Fruit fly (Drosophila melanogaster) S2 (cell line): ENCODE results near the gene CG5011.

Experiments
- CG8478 ChIP-seq: fragments of >200 bp; optimal IDR thresholded peaks from 2 replicates; lab custom pipeline; 2018
- CTCF ChIP-seq, 2 experiments: fragments of >200 bp; optimal IDR thresholded peaks; 2 replicates each; lab custom pipeline; 2018

The CG5011 gene

dm6 chr2L:1199912-1200721 is at the start of gene CG5011, which contains the start of gene CG43349:
TSS of gene CG5011 (plus strand) at chr2L:1200671.
TSS of gene CG43349 (plus strand) at chr2L:1200205.
- TF ChIP-seq CTCF (optimal IDR thresholded peaks at IDR 0.05; lab: Kevin White, UChicago) = no peak
- no peak for TF ChIP-seq CG8478 (lab: Kevin White, UChicago)

dm6 chr2L:1152693-1153092 is 47.8 kb upstream of the CG5011 start:
- TF ChIP-seq CG8478 (lab: Kevin White, UChicago) (no peak), CTCF (optimal IDR thresholded peaks at IDR 0.05; lab: Kevin White, UChicago) (no peak)

dm6 chr2L:1156592-1157249 is 43.8 kb upstream of the CG5011 start:
- TF ChIP-seq CG8478 (lab: Kevin White, UChicago) (no peak), CTCF (optimal IDR thresholded peaks at IDR 0.05; lab: Kevin White, UChicago) (no peak)

- TF ChIP-seq CG8478 (lab: Kevin White, UChicago) = no peak
- TF ChIP-seq CTCF (optimal IDR thresholded peaks at IDR 0.05; lab: Kevin White, UChicago) = no peak
Observed at dm6 chr2L:1157357-1157678, 43.2 kb upstream of the CG5011 start.

- TF ChIP-seq CG8478 (lab: Kevin White, UChicago) (no peak), CTCF (optimal IDR thresholded peaks at IDR 0.05; lab: Kevin White, UChicago) (no peak)
Observed at dm6 chr2L:1157679-1158518, 42.6 kb upstream of the CG5011 start, which contains the start of gene capt. TSS of gene capt (minus strand) at chr2L:1158262.

dm6 chr2L:1158519-1159319 is 41.8 kb upstream of the CG5011 start, which contains the start of gene Tango14:
TSS of gene Tango14 (plus strand) at chr2L:1158661.
- TF ChIP-seq CG8478 (lab: Kevin White, UChicago) = no peak
- TF ChIP-seq CTCF (optimal IDR thresholded peaks at IDR 0.05; lab: Kevin White, UChicago) = no peak

dm6 chr2L:1163538-1164143 is 36.8 kb upstream of the CG5011 start, which contains the start of gene CG5080:
TSS of gene CG5080 (minus strand) at chr2L:1163886.
- TF ChIP-seq CG8478 (lab: Kevin White, UChicago) (no peak), CTCF (optimal IDR thresholded peaks at IDR 0.05; lab: Kevin White, UChicago) (no peak)

dm6 chr2L:1164294-1164693 is 36.2 kb upstream of the CG5011 start, which contains the start of gene IntS14:
TSS of gene IntS14 (plus strand) at chr2L:1164443.
- no peak for TF ChIP-seq CTCF (optimal IDR thresholded peaks at IDR 0.05; lab: Kevin White, UChicago)
- no peak for TF ChIP-seq CG8478 (lab: Kevin White, UChicago)

dm6 chr2L:1166326-1166725 is 34.1 kb upstream of the CG5011 start, which contains the start of gene CG14341:
TSS of gene CG14341 (plus strand) at chr2L:1166506.
- TF ChIP-seq CTCF (optimal IDR thresholded peaks at IDR 0.05; lab: Kevin White, UChicago) (no peak), CG8478 (lab: Kevin White, UChicago) (no peak)

dm6 chr2L:1169867-1170415 is 30.5 kb upstream of the CG5011 start, which contains the start of the genes CG31922 and Plap:
TSS of gene CG31922 (plus strand) at chr2L:1170181.
TSS of gene Plap (minus strand) at chr2L:1170365.
- TF ChIP-seq CG8478 (lab: Kevin White, UChicago) (no peak), CTCF (optimal IDR thresholded peaks at IDR 0.05; lab: Kevin White, UChicago) (no peak)

- TF ChIP-seq CG8478 (lab: Kevin White, UChicago) (no peak), CTCF (optimal IDR thresholded peaks at IDR 0.05; lab: Kevin White, UChicago) (no peak)
Observed at dm6 chr2L:1172704-1173107, 27.8 kb upstream of the CG5011 start, which contains the start of the genes Charon and CG4887. TSS of gene Charon (minus strand) at chr2L:1172805. TSS of gene CG4887 (plus strand) at chr2L:1173009.

- no peak for TF ChIP-seq CG8478 (lab: Kevin White, UChicago)
- TF ChIP-seq CTCF (optimal IDR thresholded peaks at IDR 0.05; lab: Kevin White, UChicago) = no peak
Observed at dm6 chr2L:1177522-1177921, 22.9 kb upstream of the CG5011 start, which contains the start of gene CG4896. TSS of gene CG4896 (plus strand) at chr2L:1177690.
